Fruit fly (Drosophila melanogaster): ENCODE data around the gene Acer.

Acer gene

dm6 chr2L:8534515-8535295, 13.0 kb downstream of the Acer start (continued):
- TF ChIP-seq btn (GFP tag; optimal IDR thresholded peaks at IDR 0.05) (peak; percentile 30), CG6175 (GFP tag; IDR thresholded peaks at IDR 0.05) (no peak; the same call in none of the 3 replicates), cwo (GFP tag; optimal IDR thresholded peaks at IDR 0.05) (peak; percentile 84), Bteb2 (GFP tag; optimal IDR thresholded peaks at IDR 0.05) (peak; percentile 46), CG9932 (GFP tag; IDR thresholded peaks at IDR 0.05) (peak; percentile 61), CG11398 (GFP tag; optimal IDR thresholded peaks at IDR 0.05) (peak; percentile 69), E2f2 (GFP tag; IDR thresholded peaks at IDR 0.05) (peak; percentile 80), CG2875 (GFP tag; optimal IDR thresholded peaks at IDR 0.05) (peak; percentile 96), vfl (GFP tag; optimal IDR thresholded peaks at IDR 0.05) (peak; percentile 75), toy (GFP tag; IDR thresholded peaks at IDR 0.05) (0 out of 2 replicates have a peak, but pooled peaks have one; percentile 33), pho (GFP tag; optimal IDR thresholded peaks at IDR 0.05) (no peak), ind (GFP tag; optimal IDR thresholded peaks at IDR 0.05) (peak; percentile 93), CG12299 (tag; optimal IDR thresholded peaks at IDR 0.05) (peak; percentile 93), luna (GFP tag; optimal IDR thresholded peaks at IDR 0.05) (no peak), nerfin-2 (GFP tag; IDR thresholded peaks at IDR 0.05; ENCODE audit: partially characterized antibody) (peak; percentile 77), H15 (GFP tag; IDR thresholded peaks at IDR 0.05) (peak; percentile 94), Sry-β (GFP tag; optimal IDR thresholded peaks at IDR 0.05) (peak; percentile 64), danr (GFP tag; IDR thresholded peaks at IDR 0.05) (peak; percentile 94), Hr51 (GFP tag; optimal IDR thresholded peaks at IDR 0.05) (peak; percentile 81 to 99), wek (GFP tag; optimal IDR thresholded peaks at IDR 0.05) (peak; percentile 85), sens-2 (GFP tag; IDR thresholded peaks at IDR 0.05) (peak; percentile 88), CG8944 (GFP tag; optimal IDR thresholded peaks at IDR 0.05) (peak; percentile 69), CG6254 (GFP tag; optimal IDR thresholded peaks at IDR 0.05) (peak; percentile 94), disco-r (GFP tag; optimal IDR thresholded peaks at IDR 0.05) (peak; percentile 88), Camta (GFP tag; optimal IDR thresholded peaks at IDR 0.05) (peak; percentile 79), Eip74EF (GFP tag; optimal IDR thresholded peaks at IDR 0.05) (peak in 1 of 2 experiments; percentile 97), Hr78 (GFP tag; optimal IDR thresholded peaks at IDR 0.05) (peak in 1 of 2 experiments; percentile 86), schlank (tag; optimal IDR thresholded peaks at IDR 0.05) (peak; percentile 64), usp (GFP tag; optimal IDR thresholded peaks at IDR 0.05) (no peak), CG8388 (GFP tag; optimal IDR thresholded peaks at IDR 0.05) (peak; percentile 96), repo (GFP tag; optimal IDR thresholded peaks at IDR 0.05) (peak; percentile 52), gcm2 (GFP tag; optimal IDR thresholded peaks at IDR 0.05) (peak; percentile 66), Dek (tag; optimal IDR thresholded peaks at IDR 0.05) (peak; percentile 92), CG11085 (GFP tag; IDR thresholded peaks at IDR 0.05) (peak; percentile 68), pfk (GFP tag; optimal IDR thresholded peaks at IDR 0.05) (peak; percentile 22), unc-4 (GFP tag; IDR thresholded peaks at IDR 0.05; ENCODE audit: partially characterized antibody) (peak; percentile 34), CG8359 (GFP tag; optimal IDR thresholded peaks at IDR 0.05; ENCODE audit: borderline replicate concordance) (peak; percentile 92), Rfx (GFP tag; IDR thresholded peaks at IDR 0.05) (peak; percentile 89), prd (optimal IDR thresholded peaks at IDR 0.05) (no peak), prd (GFP tag; IDR thresholded peaks at IDR 0.05) (peak; percentile 95), ttk (GFP tag; IDR thresholded peaks at IDR 0.05) (peak; percentile 95), tll (GFP tag; optimal IDR thresholded peaks at IDR 0.05) (no peak), grau (tag; optimal IDR thresholded peaks at IDR 0.05) (peak; percentile 95), Oli (tag; optimal IDR thresholded peaks at IDR 0.05) (peak; percentile 98), CG31388 (GFP tag; optimal IDR thresholded peaks at IDR 0.05) (peak; percentile 90), CG17568 (GFP tag; optimal IDR thresholded peaks at IDR 0.05) (peak; percentile 94), CG2712 (tag; optimal IDR thresholded peaks at IDR 0.05) (peak; percentile 98), Xrp1 (GFP tag; IDR thresholded peaks at IDR 0.05) (peak; percentile 96)
